Worm (Caenorhabditis elegans) whole organism, mixed stage, embryonic: Measurements from ENCODE around the gene ogr-2.

Experiments used
- M03D4.4 ChIP-seq: sonication (generic microtip); optimal IDR thresholded peaks from 2 replicates; lab custom pipeline; 2017; ENCODE audit warnings: mild to moderate bottlenecking, missing genetic modification characterization, missing compliant biosample characterization
- bed-3 ChIP-seq: fragments of 200-800 bp; sonication (Bioruptor generic); optimal IDR thresholded peaks from 3 replicates; lab custom pipeline; 2018; ENCODE audit warnings: mild to moderate bottlenecking, missing genetic modification characterization, moderate library complexity, missing compliant biosample characterization
- blmp-1 ChIP-seq: fragments of 150-350 bp; optimal IDR thresholded peaks from 2 replicates; lab custom pipeline; 2014; ENCODE audit warnings: missing biosample characterization, missing genetic modification characterization
- ceh-39 ChIP-seq: fragments of 150-350 bp; optimal IDR thresholded peaks from 2 replicates; lab custom pipeline; 2014; ENCODE audit warnings: missing biosample characterization, missing genetic modification characterization
- ceh-43 ChIP-seq: fragments of 200-800 bp; sonication (Bioruptor generic); optimal IDR thresholded peaks from 2 replicates; lab custom pipeline; 2018; ENCODE audit warnings: mild to moderate bottlenecking, missing genetic modification characterization, moderate library complexity, missing compliant biosample characterization
- ceh-83 ChIP-seq: fragments of 200-800 bp; sonication (Bioruptor generic); optimal IDR thresholded peaks from 2 replicates; lab custom pipeline; 2018; ENCODE audit warnings: mild to moderate bottlenecking, missing genetic modification characterization, missing compliant biosample characterization
- ces-1 ChIP-seq: fragments of 150-350 bp; optimal IDR thresholded peaks from 2 replicates; lab custom pipeline; 2014; ENCODE audit warnings: missing biosample characterization, missing genetic modification reagents, missing genetic modification characterization
- cnd-1 ChIP-seq: fragments of 200-800 bp; sonication (Bioruptor generic); optimal IDR thresholded peaks from 2 replicates; lab custom pipeline; 2018; ENCODE audit warnings: mild to moderate bottlenecking, missing genetic modification characterization, missing compliant biosample characterization
- drap-1 ChIP-seq: fragments of 200-800 bp; sonication (Bioruptor generic); optimal IDR thresholded peaks from 3 replicates; lab custom pipeline; 2018; ENCODE audit warnings: mild to moderate bottlenecking, missing genetic modification characterization, missing compliant biosample characterization
- elt-1 ChIP-seq: sonication (generic microtip); optimal IDR thresholded peaks from 2 replicates; lab custom pipeline; 2017; ENCODE audit warnings: missing genetic modification characterization, mild to moderate bottlenecking, missing compliant biosample characterization, antibody characterized with exemption, moderate library complexity, borderline replicate concordance; ENCODE audit not compliant: insufficient read depth
- elt-3 ChIP-seq: fragments of 150-350 bp; optimal IDR thresholded peaks from 2 replicates; lab custom pipeline; 2014; ENCODE audit warnings: missing biosample characterization, missing genetic modification characterization
- flh-1 ChIP-seq: fragments of 200-800 bp; sonication (Bioruptor generic); optimal IDR thresholded peaks from 2 replicates; lab custom pipeline; 2018; ENCODE audit warnings: mild to moderate bottlenecking, missing genetic modification characterization, moderate library complexity, missing compliant biosample characterization
- ham-2 ChIP-seq: fragments of 200-800 bp; sonication (Bioruptor generic); optimal IDR thresholded peaks from 2 replicates; lab custom pipeline; 2018; ENCODE audit warnings: mild to moderate bottlenecking, missing genetic modification characterization, missing compliant biosample characterization
- hlh-1 ChIP-seq: fragments of 150-350 bp; optimal IDR thresholded peaks from 2 replicates; lab custom pipeline; 2014; ENCODE audit warnings: missing biosample characterization, missing genetic modification reagents, missing genetic modification characterization
- lin-13 ChIP-seq: fragments of 150-350 bp; optimal IDR thresholded peaks from 2 replicates; lab custom pipeline; 2014; ENCODE audit warnings: missing biosample characterization, missing genetic modification characterization
- lin-32 ChIP-seq: fragments of 200-800 bp; sonication (Bioruptor generic); optimal IDR thresholded peaks from 2 replicates; lab custom pipeline; 2018; ENCODE audit warnings: mild to moderate bottlenecking, missing genetic modification characterization, missing compliant biosample characterization
- lsy-2 ChIP-seq: fragments of 150-350 bp; optimal IDR thresholded peaks from 2 replicates; lab custom pipeline; 2014; ENCODE audit warnings: missing biosample characterization, missing genetic modification characterization
- mab-5 ChIP-seq: fragments of 150-350 bp; optimal IDR thresholded peaks from 2 replicates; lab custom pipeline; 2014; ENCODE audit warnings: missing biosample characterization, missing genetic modification characterization
- mep-1 ChIP-seq: fragments of 150-350 bp; optimal IDR thresholded peaks from 2 replicates; lab custom pipeline; 2017; ENCODE audit warnings: missing biosample characterization, missing genetic modification reagents, missing genetic modification characterization, inconsistent platforms
- nhr-12 ChIP-seq: fragments of 150-350 bp; optimal IDR thresholded peaks from 2 replicates; lab custom pipeline; 2014; ENCODE audit warnings: missing biosample characterization, missing genetic modification characterization
- nhr-2 ChIP-seq: fragments of 150-350 bp; optimal IDR thresholded peaks from 2 replicates; lab custom pipeline; 2014; ENCODE audit warnings: missing biosample characterization, missing genetic modification characterization
- nhr-237 ChIP-seq: fragments of 150-350 bp; optimal IDR thresholded peaks from 2 replicates; lab custom pipeline; 2014; ENCODE audit warnings: missing biosample characterization, missing genetic modification characterization
- nhr-28 ChIP-seq: fragments of 150-350 bp; optimal IDR thresholded peaks from 2 replicates; lab custom pipeline; 2014; ENCODE audit warnings: missing biosample characterization, missing genetic modification characterization
- nhr-76 ChIP-seq: sonication (generic microtip); optimal IDR thresholded peaks from 2 replicates; lab custom pipeline; 2017; ENCODE audit warnings: missing biosample characterization, missing genetic modification characterization
- sem-2 ChIP-seq: fragments of 200-800 bp; sonication (Bioruptor generic); optimal IDR thresholded peaks from 2 replicates; lab custom pipeline; 2018; ENCODE audit warnings: mild to moderate bottlenecking, missing genetic modification characterization, missing compliant biosample characterization
- snpc-4 ChIP-seq: fragments of 150-350 bp; optimal IDR thresholded peaks from 2 replicates; lab custom pipeline; 2014; ENCODE audit warnings: missing biosample characterization, missing genetic modification characterization
- sptf-1 ChIP-seq: sonication (generic microtip); optimal IDR thresholded peaks from 2 replicates; lab custom pipeline; 2017; ENCODE audit warnings: mild to moderate bottlenecking, missing genetic modification characterization, moderate library complexity, missing compliant biosample characterization
- tbx-8 ChIP-seq: fragments of 200-800 bp; sonication (Bioruptor generic); optimal IDR thresholded peaks from 2 replicates; lab custom pipeline; 2018; ENCODE audit warnings: mild to moderate bottlenecking, missing genetic modification characterization, moderate library complexity, missing compliant biosample characterization
- unc-120 ChIP-seq: sonication (generic microtip); optimal IDR thresholded peaks from 2 replicates; lab custom pipeline; 2017; ENCODE audit warnings: missing genetic modification characterization, missing compliant biosample characterization; ENCODE audit not compliant: poor library complexity, severe bottlenecking
- unc-39 ChIP-seq: fragments of 150-350 bp; optimal IDR thresholded peaks from 2 replicates; lab custom pipeline; 2014; ENCODE audit warnings: missing biosample characterization, missing genetic modification characterization
- unc-62 ChIP-seq: fragments of 150-350 bp; optimal IDR thresholded peaks from 2 replicates; lab custom pipeline; 2014; ENCODE audit warnings: missing biosample characterization, missing genetic modification reagents, missing genetic modification characterization
- ztf-11 ChIP-seq: fragments of 150-350 bp; optimal IDR thresholded peaks from 2 replicates; lab custom pipeline; 2014; ENCODE audit warnings: missing biosample characterization, missing genetic modification characterization

The ogr-2 gene

DNA sequence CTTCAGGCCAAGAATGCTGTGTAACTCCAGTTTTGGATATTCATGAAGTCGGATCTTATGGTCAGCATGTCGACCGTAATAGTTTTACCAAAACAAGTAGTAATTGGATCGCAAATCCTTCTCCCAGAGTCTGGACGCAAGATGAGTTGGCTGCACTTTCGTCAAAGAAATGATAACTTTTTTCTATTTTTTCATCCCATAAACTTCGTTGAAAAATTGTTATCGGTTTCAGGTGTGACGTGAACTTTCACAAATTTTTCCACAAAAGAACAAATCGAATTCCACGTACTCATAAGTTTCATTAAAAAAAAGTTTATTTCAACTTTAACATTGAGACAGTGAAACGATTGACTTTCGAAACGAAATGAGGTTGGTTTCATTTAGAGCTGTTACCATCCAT is 33.0 kb upstream of the ogr-2 start, which contains the start of gene ZK892.5:
Gene ZK892.5 (plus strand): TSS at position 301 of the 400 bp plus-strand sequence.
- TF ChIP-seq sptf-1 (tag; lab: Kevin White, UChicago), result no peak
- TF ChIP-seq hlh-1 (tag; lab: Kevin White, UChicago), result no peak
- TF ChIP-seq ceh-43 (GFP tag; lab: Kevin White, UChicago), result no peak
- no peak for TF ChIP-seq unc-39 (tag; lab: Kevin White, UChicago)
- TF ChIP-seq nhr-237, result no peak
- no peak for TF ChIP-seq elt-1
- no peak for TF ChIP-seq flh-1 (GFP tag; lab: Kevin White, UChicago)
- no peak for TF ChIP-seq unc-62
- no peak for TF ChIP-seq ces-1 (GFP tag; lab: Kevin White, UChicago)
- no peak for TF ChIP-seq elt-3
- TF ChIP-seq tbx-8 (GFP tag; lab: Kevin White, UChicago), result no peak
- TF ChIP-seq mab-5, result no peak
- TF ChIP-seq lsy-2 (tag; lab: Kevin White, UChicago), result no peak
- no peak for TF ChIP-seq nhr-12 (tag; lab: Kevin White, UChicago)
- TF ChIP-seq snpc-4 (tag; lab: Kevin White, UChicago), result no peak
- no peak for TF ChIP-seq M03D4.4 (tag; lab: Kevin White, UChicago)

DNA sequence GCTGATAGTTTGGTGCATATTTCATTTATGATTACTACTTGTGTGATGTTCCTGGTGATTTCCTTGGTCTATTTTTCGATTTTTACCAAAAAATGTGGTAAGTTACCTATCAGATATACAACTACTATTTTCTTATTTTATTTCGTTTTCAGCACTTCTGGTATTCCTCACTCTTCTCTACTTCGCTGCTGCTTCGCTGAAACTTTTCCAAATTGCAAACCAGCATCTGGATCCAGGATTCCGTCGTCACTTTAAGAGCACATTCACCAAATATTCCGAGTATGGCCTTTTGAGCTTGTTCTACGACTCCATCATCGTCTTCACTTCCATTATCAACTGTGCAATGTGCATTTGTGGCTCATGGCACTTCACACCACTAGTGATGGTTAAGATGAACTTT is 32.4 kb upstream of the ogr-2 start:
- TF ChIP-seq nhr-2 (tag; lab: Kevin White, UChicago), result no peak
- TF ChIP-seq mab-5, result no peak
- no peak for TF ChIP-seq mep-1 (tag; lab: Kevin White, UChicago)
- TF ChIP-seq snpc-4 (tag; lab: Kevin White, UChicago), result no peak
- no peak for TF ChIP-seq elt-1
- no peak for TF ChIP-seq elt-3
- no peak for TF ChIP-seq ces-1 (GFP tag; lab: Kevin White, UChicago)
- no peak for TF ChIP-seq nhr-76 (tag; lab: Kevin White, UChicago)
- no peak for TF ChIP-seq ceh-43 (GFP tag; lab: Kevin White, UChicago)
- TF ChIP-seq M03D4.4 (tag; lab: Kevin White, UChicago), result no peak
- no peak for TF ChIP-seq nhr-12 (tag; lab: Kevin White, UChicago)
- no peak for TF ChIP-seq ztf-11
- no peak for TF ChIP-seq unc-39 (tag; lab: Kevin White, UChicago)
- TF ChIP-seq ceh-83, result no peak
- no peak for TF ChIP-seq drap-1 (GFP tag; lab: Kevin White, UChicago)
- TF ChIP-seq, all 35 proteins: peak for 0

- TF ChIP-seq ceh-83 (no peak), ham-2 (GFP tag; lab: Kevin White, UChicago) (no peak), hlh-1 (tag; lab: Kevin White, UChicago) (no peak), unc-120 (tag; lab: Kevin White, UChicago) (no peak), sem-2 (GFP tag; lab: Kevin White, UChicago) (no peak), cnd-1 (no peak), unc-62 (no peak), lin-13 (tag; lab: Kevin White, UChicago) (no peak), mab-5 (no peak), lin-32 (GFP tag; lab: Kevin White, UChicago) (no peak), ztf-11 (no peak), ceh-39 (tag; lab: Kevin White, UChicago) (no peak), ces-1 (GFP tag; lab: Kevin White, UChicago) (no peak), elt-1 (no peak), bed-3 (no peak), nhr-76 (tag; lab: Kevin White, UChicago) (no peak), blmp-1 (tag; lab: Kevin White, UChicago) (no peak), nhr-28 (tag; lab: Kevin White, UChicago) (no peak), mep-1 (tag; lab: Kevin White, UChicago) (no peak)
Measured at ce11 chrII:10010914-10011313, 30.0 kb upstream of the ogr-2 start.

DNA sequence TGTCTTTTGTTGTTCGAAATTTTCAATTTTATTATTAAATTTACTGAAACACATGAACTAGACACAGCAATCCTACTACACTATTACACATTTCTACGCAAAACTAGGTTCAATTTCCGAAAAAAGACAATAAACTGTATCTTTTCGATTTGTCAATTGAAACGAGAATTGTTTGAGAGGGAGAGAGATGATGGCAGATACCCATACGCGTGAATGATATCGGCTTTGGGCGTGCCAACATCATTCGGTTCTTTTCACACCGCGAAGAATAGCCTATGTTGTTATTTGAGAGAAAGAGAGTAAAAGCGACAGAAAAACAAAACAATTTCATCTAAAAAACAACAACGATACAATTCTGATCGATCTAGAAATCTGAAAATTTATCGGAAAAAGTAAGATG is 29.2 kb upstream of the ogr-2 start:
- TF ChIP-seq mep-1 (tag; lab: Kevin White, UChicago), result no peak
- TF ChIP-seq drap-1 (GFP tag; lab: Kevin White, UChicago), result no peak
- no peak for TF ChIP-seq nhr-28 (tag; lab: Kevin White, UChicago)
- TF ChIP-seq unc-62, result no peak
- TF ChIP-seq hlh-1 (tag; lab: Kevin White, UChicago), result no peak
- TF ChIP-seq sptf-1 (tag; lab: Kevin White, UChicago), result no peak
- TF ChIP-seq ceh-43 (GFP tag; lab: Kevin White, UChicago), result no peak
- no peak for TF ChIP-seq ham-2 (GFP tag; lab: Kevin White, UChicago)
- no peak for TF ChIP-seq nhr-2 (tag; lab: Kevin White, UChicago)
- TF ChIP-seq tbx-8 (GFP tag; lab: Kevin White, UChicago), result no peak
- no peak for TF ChIP-seq snpc-4 (tag; lab: Kevin White, UChicago)
- no peak for TF ChIP-seq lin-13 (tag; lab: Kevin White, UChicago)
